Worm (Caenorhabditis elegans) whole organism, midembryonic: ENCODE results near the gene ssp-10.
"Not testable (repeated sequence)": the region's sequence is repeated elsewhere in the genome, so short reads cannot be mapped to it uniquely, and the experiment has no call there.

Experiments
- T22C8.4 ChIP-seq: fragments of 200-800 bp; sonication (Bioruptor generic); IDR thresholded peaks from 2 replicates; pipeline ENCODE4 v1.3.6; 2022; ENCODE audit warnings: missing genetic modification characterization, missing compliant biosample characterization
- cog-1 ChIP-seq: sonication (generic microtip); optimal IDR thresholded peaks from 2 replicates; lab custom pipeline; 2016; ENCODE audit warnings: missing genetic modification characterization, missing compliant biosample characterization
- flt-1 ChIP-seq: fragments of 200-800 bp; sonication (Bioruptor generic); IDR thresholded peaks from 2 replicates; pipeline ENCODE4 v1.3.6; 2022; ENCODE audit warnings: missing genetic modification characterization, missing compliant biosample characterization
- klf-2 ChIP-seq: fragments of 200-800 bp; sonication (Bioruptor generic); conservative IDR thresholded peaks from 2 replicates; pipeline ENCODE4 v1.3.6; 2022; ENCODE audit warnings: missing genetic modification reagents, missing genetic modification characterization, missing compliant biosample characterization
- med-1 ChIP-seq: sonication (generic microtip); optimal IDR thresholded peaks from 2 replicates; lab custom pipeline; 2017; ENCODE audit warnings: missing genetic modification characterization, mild to moderate bottlenecking, missing compliant biosample characterization, antibody characterized with exemption, missing genetic modification reagents; ENCODE audit not compliant: insufficient read depth
- ref-1 ChIP-seq: fragments of 200-800 bp; sonication (Bioruptor generic); conservative IDR thresholded peaks from 2 replicates; pipeline ENCODE4 v1.3.6; 2022; ENCODE audit warnings: missing genetic modification reagents, missing genetic modification characterization, missing compliant biosample characterization
- tab-1 ChIP-seq: fragments of 200-800 bp; sonication (Bioruptor generic); IDR thresholded peaks from 2 replicates; pipeline ENCODE4 v1.3.6; 2022; ENCODE audit warnings: missing genetic modification characterization, missing compliant biosample characterization
- ztf-23 ChIP-seq: fragments of 200-800 bp; sonication (Bioruptor generic); IDR thresholded peaks from 2 replicates; pipeline ENCODE4 v1.3.6; 2022; ENCODE audit warnings: missing genetic modification reagents, missing genetic modification characterization, missing compliant biosample characterization
- ztf-29 ChIP-seq: fragments of 200-800 bp; sonication (Bioruptor generic); IDR thresholded peaks from 2 replicates; pipeline ENCODE4 v1.3.6; 2022; ENCODE audit warnings: missing genetic modification reagents, missing genetic modification characterization, missing compliant biosample characterization

Gene ssp-10

DNA sequence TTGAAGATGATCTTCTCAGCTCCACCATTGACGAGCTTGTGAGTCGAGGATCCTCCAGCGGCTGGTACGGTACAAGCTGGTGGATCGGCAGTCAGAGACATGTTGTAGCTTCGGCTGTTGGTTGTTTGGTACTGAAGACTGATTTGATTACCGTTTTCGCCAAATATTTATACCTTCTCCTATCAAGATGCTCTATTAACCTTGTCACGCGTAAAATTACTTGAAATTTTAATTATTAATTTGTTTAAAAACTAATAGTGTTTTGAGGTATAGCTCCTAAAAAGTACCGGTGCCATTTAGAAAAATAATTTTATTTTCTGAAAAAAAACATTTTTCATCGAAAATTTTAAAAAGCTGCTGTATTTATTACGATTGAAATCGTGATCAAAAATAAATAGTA is at the start of gene ssp-10:
Gene ssp-10, minus strand, starts transcription at position 101 of the 400 bp plus-strand sequence.
- TF ChIP-seq flt-1 (no peak), klf-2 (GFP tag; lab: Robert Waterston, UW) (no peak), med-1 (no peak), ztf-29 (GFP tag; lab: Robert Waterston, UW) (no peak), ref-1 (GFP tag; lab: Robert Waterston, UW) (no peak)

DNA sequence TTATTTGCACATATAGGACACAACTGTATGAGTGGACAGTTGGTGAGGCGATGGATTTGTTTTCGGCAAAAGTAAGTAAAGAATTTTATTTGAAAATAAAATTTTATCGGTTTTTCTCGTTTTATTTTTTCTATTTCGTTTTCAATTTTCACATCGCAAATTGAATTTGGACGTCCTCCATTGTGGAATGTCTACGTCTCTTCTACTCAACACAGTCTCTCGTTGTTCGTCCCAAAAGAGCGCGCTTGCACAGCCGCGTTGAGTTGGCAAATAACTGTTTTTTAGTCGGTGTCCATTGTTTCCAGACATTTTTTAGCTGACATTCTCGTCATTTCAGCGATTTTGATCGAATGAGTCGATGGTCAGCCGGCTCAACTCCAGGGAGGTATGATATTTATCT is 48.4 kb upstream of the ssp-10 start:
- TF ChIP-seq klf-2 (GFP tag; lab: Robert Waterston, UW) (no peak), ref-1 (GFP tag; lab: Robert Waterston, UW) (no peak), med-1 (no peak), T22C8.4 (GFP tag; lab: Robert Waterston, UW) (no peak), tab-1 (GFP tag; lab: Robert Waterston, UW) (no peak), flt-1 (no peak), ztf-29 (GFP tag; lab: Robert Waterston, UW) (no peak), cog-1 (no peak), ztf-23 (GFP tag; lab: Robert Waterston, UW) (no peak)

DNA sequence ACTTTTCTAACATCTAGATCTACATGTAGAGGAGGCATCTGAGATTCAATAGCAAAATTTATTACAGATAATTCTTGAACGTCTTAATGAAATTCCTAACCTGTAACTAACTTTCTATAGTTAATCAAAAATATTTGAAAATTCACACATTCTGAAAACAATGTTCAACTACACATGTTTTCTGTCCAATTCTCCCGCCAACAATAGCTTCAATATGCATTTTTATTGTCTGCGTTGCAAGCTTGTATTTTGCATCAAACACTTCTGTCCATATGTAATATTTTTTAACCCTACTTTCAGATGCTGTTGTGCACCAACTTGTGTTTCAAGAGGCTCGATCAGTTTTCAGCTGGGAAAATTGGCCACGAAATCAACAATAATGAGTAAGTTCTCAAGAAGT is 47.9 kb upstream of the ssp-10 start, which contains the start of gene tbc-3:
Gene tbc-3, plus strand, starts transcription at position 301 of the 400 bp plus-strand sequence.
- TF ChIP-seq tab-1 (GFP tag; lab: Robert Waterston, UW): no peak
- TF ChIP-seq T22C8.4 (GFP tag; lab: Robert Waterston, UW): no peak
- no peak for TF ChIP-seq klf-2 (GFP tag; lab: Robert Waterston, UW)
- TF ChIP-seq med-1: no peak

DNA sequence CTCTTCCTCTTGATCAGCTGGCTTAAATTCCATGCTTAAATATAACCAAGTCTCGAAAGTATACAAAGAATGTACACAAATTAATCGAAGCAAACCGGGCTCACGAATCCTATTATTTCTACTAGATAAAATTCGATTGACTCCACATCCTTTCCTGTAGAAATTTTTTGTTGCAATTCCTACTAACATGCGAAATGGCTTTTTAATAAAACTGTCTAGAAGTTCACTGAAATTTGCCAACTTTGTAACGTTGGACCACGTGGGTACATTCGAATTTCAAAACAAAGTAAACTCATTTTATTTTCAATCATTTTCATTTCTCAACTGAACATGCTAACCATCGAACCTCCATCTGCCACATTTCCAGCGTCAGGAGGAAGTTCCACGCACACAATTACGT is 44.3 kb upstream of the ssp-10 start, which contains the start of gene ssp-32:
Gene ssp-32, plus strand, starts transcription at position 301 of the 400 bp plus-strand sequence.
- TF ChIP-seq ztf-23 (GFP tag; lab: Robert Waterston, UW) (no peak), med-1 (no peak)

DNA sequence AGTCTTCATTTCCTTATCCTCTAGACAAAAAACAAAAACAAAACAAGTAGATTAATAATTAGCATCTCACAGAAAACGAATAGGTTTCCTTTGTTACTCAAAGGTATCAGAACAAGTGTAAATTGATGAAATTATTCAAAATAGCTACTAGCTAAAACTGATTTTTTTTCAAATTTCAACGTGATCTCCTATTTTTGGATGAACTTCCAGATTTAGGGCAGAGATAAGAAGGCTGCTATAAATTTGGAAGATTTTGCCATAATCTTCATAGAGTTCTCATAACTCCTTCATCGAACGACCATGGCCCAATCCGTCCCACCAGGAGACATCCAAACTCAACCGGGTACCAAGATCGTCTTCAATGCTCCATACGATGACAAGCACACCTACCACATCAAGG is 43.5 kb upstream of the ssp-10 start, which contains the start of gene msp-77:
Gene msp-77, plus strand, starts transcription at position 301 of the 400 bp plus-strand sequence.
- not testable (repeated sequence) for TF ChIP-seq cog-1; ztf-23 (GFP tag; lab: Robert Waterston, UW); flt-1

DNA sequence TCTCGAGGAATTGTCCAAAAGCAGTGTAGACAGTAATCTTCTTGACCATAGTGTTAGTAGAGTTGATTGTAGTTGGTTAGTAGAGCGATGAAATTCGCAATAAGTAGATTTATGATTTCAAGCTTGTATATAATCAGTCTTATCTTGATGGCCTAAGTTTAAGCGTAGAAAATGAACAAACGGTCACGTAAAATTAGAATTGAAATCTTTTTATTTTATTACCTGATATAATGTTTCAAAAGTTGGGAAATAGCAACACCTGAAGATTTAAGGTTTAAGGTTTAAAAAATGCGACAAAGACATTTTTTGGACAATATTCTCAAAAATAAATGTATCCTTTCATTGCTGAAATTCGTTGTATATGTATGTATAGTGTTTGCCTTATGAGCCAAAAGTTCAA is 42.8 kb upstream of the ssp-10 start, which contains the start of gene sss-1:
Gene sss-1, minus strand, starts transcription at position 101 of the 400 bp plus-strand sequence.
- TF ChIP-seq T22C8.4, ztf-23, klf-2 (GFP tag; lab: Robert Waterston, UW): not testable (repeated sequence)

DNA sequence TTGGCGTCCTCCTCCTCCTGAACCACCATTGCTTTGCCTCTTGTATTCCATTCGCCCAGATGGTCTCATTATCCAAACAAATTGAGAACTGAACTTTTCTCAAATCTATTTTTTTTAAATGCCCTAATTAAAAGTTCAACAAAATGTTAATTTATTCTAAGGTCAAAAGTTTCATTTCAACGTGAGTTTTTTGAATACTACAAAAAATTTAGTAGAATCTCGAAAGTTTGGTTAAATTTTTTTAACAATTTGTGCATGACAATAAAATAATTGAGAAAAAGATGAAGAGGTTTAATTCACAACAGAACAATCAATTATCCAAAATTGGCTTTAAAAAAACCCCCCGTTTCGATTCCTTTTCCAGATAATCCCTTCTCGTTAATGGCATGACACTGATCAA is 41.1 kb upstream of the ssp-10 start, which contains the start of gene F32B6.4:
Gene F32B6.4, minus strand, starts transcription at position 101 of the 400 bp plus-strand sequence.
- TF ChIP-seq ztf-29 (GFP tag; lab: Robert Waterston, UW) (no peak), med-1 (no peak), ztf-23 (GFP tag; lab: Robert Waterston, UW) (no peak), flt-1 (no peak), tab-1 (GFP tag; lab: Robert Waterston, UW) (no peak), T22C8.4 (GFP tag; lab: Robert Waterston, UW) (no peak), ref-1 (GFP tag; lab: Robert Waterston, UW) (no peak), klf-2 (GFP tag; lab: Robert Waterston, UW) (no peak), cog-1 (no peak)

DNA sequence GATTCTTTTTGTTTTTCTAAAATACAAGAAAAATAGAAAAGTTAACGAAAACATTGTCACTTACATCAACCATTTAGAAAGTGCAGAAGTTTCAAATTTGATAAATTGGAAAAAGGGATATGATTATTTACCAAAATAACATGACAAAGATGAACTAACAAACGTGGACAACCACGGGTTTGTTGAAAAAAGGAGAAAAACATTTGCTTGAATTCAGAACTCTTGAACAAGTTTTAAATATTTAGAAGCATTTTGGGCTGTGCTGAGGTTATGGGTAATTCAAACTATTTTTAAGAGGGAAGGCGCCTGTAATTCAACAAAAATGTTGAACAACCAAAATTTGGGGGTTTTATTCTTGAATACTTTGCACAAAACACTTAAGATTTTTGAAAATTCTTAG is 39.0 kb upstream of the ssp-10 start, which contains the start of gene ttbk-3:
Gene ttbk-3, minus strand, starts transcription at position 101 of the 400 bp plus-strand sequence.
- TF ChIP-seq tab-1 (GFP tag; lab: Robert Waterston, UW) (no peak), ref-1 (GFP tag; lab: Robert Waterston, UW) (no peak), klf-2 (GFP tag; lab: Robert Waterston, UW) (no peak), T22C8.4 (GFP tag; lab: Robert Waterston, UW) (no peak), ztf-23 (GFP tag; lab: Robert Waterston, UW) (no peak), ztf-29 (GFP tag; lab: Robert Waterston, UW) (no peak), cog-1 (no peak), med-1 (no peak), flt-1 (no peak)

DNA sequence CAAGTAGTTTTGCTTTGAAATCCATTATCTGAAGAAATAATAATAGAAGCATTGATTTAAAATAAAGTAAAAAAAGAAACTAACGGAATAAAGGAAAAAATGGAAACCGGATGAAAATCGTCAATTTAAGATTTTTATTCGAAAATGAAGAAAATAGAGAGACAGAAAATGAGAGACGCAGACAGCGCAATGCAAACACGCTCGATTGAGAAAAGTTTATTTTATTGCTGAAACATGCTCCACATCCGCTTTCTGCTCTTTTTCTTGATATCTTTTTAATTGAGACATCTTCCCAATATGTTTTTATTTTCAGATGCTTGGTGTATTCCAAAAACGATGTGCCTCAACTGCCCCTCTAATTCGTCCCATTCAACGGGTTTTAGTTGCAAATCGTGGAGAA is 33.4 kb upstream of the ssp-10 start, which contains the start of the genes prp-18 and mccc-1:
Gene prp-18, minus strand, starts transcription at position 127 of the 400 bp plus-strand sequence.
Gene mccc-1, plus strand, starts transcription at position 314 of the 400 bp plus-strand sequence.
- TF ChIP-seq flt-1 (no peak), med-1 (no peak), ztf-29 (GFP tag; lab: Robert Waterston, UW) (no peak), ref-1 (GFP tag; lab: Robert Waterston, UW) (no peak), ztf-23 (GFP tag; lab: Robert Waterston, UW) (no peak), T22C8.4 (GFP tag; lab: Robert Waterston, UW) (no peak), cog-1 (no peak), klf-2 (GFP tag; lab: Robert Waterston, UW) (no peak), tab-1 (GFP tag; lab: Robert Waterston, UW) (no peak)

DNA sequence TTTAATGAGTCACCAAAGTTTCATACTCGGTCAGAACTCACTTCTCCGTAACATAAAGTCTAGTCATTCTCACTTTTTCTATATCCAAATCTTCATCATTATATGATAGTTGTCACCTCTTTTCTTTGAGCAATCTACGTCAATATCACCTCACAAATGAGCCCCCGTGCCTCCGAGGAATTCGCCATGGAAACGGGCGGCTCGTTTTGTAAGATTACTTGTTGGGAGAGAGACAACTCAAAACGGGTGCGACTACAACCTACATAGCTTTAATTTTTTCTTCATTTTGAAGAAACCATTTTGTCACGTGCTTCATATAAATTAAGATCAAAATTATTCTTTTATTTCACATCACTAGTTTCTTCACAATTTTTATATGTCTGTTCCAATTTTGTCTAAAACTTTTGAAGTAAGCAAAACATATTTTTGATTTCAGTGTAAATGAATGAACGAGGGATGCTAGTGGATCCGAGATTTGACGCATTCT is 28.1 kb upstream of the ssp-10 start, which contains the start of gene nhr-4:
Gene nhr-4, plus strand, starts transcription at position 437 of the 487 bp plus-strand sequence.
- TF ChIP-seq ztf-29 (GFP tag; lab: Robert Waterston, UW) (no peak), flt-1 (no peak), med-1 (no peak), ref-1 (GFP tag; lab: Robert Waterston, UW) (no peak), klf-2 (GFP tag; lab: Robert Waterston, UW) (no peak), tab-1 (GFP tag; lab: Robert Waterston, UW) (no peak), cog-1 (no peak), ztf-23 (GFP tag; lab: Robert Waterston, UW) (no peak), T22C8.4 (GFP tag; lab: Robert Waterston, UW) (no peak)
